Worm (Caenorhabditis elegans) whole organism, young adult: ENCODE data around the gene Y40A1A.3.

Source experiments
- F49E8.2 ChIP-seq: sonication (generic microtip); optimal IDR thresholded peaks from 3 replicates; lab custom pipeline; 2017; ENCODE audit warnings: missing genetic modification characterization, mild to moderate bottlenecking, missing compliant biosample characterization, antibody characterized with exemption, moderate library complexity; ENCODE audit not compliant: insufficient read depth
- ceh-58 ChIP-seq: fragments of 200-800 bp; sonication (Bioruptor generic); IDR thresholded peaks from 2 replicates; pipeline ENCODE4 v1.3.6; 2022; ENCODE audit warnings: missing genetic modification characterization, missing compliant biosample characterization
- egl-44 ChIP-seq: fragments of 200-800 bp; sonication (Bioruptor generic); IDR thresholded peaks from 2 replicates; pipeline ENCODE4 v1.3.6; 2022; ENCODE audit warnings: missing genetic modification reagents, missing genetic modification characterization, missing compliant biosample characterization
- snpc-4 ChIP-seq, 5 experiments: fragments of 150-350 bp in 1 of 5; sonication (generic microtip) in 4 of 5; optimal IDR thresholded peaks; 2 replicates each; lab custom pipeline; 2014 to 2018; ENCODE audit warnings: missing genetic modification characterization in 5 of 5, missing biosample characterization in 3 of 5, antibody characterized with exemption in 2 of 5, mild to moderate bottlenecking in 2 of 5, missing compliant biosample characterization in 2 of 5, missing genotype in 2 of 5, moderate library complexity in 2 of 5, missing genetic modification reagents in 1 of 5
- unc-130 ChIP-seq: sonication (generic microtip); optimal IDR thresholded peaks from 2 replicates; lab custom pipeline; 2016; ENCODE audit warnings: missing genetic modification reagents, missing genetic modification characterization, missing compliant biosample characterization
- ztf-18 ChIP-seq: sonication (generic microtip); optimal IDR thresholded peaks from 2 replicates; lab custom pipeline; 2016; ENCODE audit warnings: missing genotype, mild to moderate bottlenecking, missing genetic modification characterization, missing compliant biosample characterization

- TF ChIP-seq ceh-58 (no peak), unc-130 (GFP tag; lab: Kevin White, UChicago) (no peak), ztf-18 (tag; lab: Kevin White, UChicago) (no peak), F49E8.2 (tag; lab: Kevin White, UChicago) (no peak), egl-44 (no peak), snpc-4 (GFP tag; optimal IDR thresholded peaks at IDR 0.05; lab: Kevin White, UChicago) (no peak), snpc-4 (tag; optimal IDR thresholded peaks at IDR 0.05; lab: Kevin White, UChicago) (no peak)
These were observed 7.4 kb downstream of the Y40A1A.3 start, which contains the start of gene Y40A1A.2 for ce11 chrX:1990434-1990833.
